Worm (Caenorhabditis elegans) whole organism, L1 larva: ENCODE measurements around the gene pho-10.

Source experiments
- C04F5.9 ChIP-seq: sonication (generic microtip); optimal IDR thresholded peaks from 2 replicates; lab custom pipeline; 2016; ENCODE audit warnings: missing genetic modification characterization, missing compliant biosample characterization
- C16A3.4 ChIP-seq: fragments of 150-350 bp; optimal IDR thresholded peaks from 2 replicates; lab custom pipeline; 2014; ENCODE audit warnings: missing biosample characterization, missing genetic modification characterization
- F16B12.6 ChIP-seq: fragments of 150-350 bp; optimal IDR thresholded peaks from 2 replicates; lab custom pipeline; 2014; ENCODE audit warnings: missing biosample characterization, missing genetic modification characterization
- Y116A8C.19 ChIP-seq: sonication (generic microtip); optimal IDR thresholded peaks from 2 replicates; lab custom pipeline; 2016; ENCODE audit warnings: missing compliant biosample characterization, missing genetic modification characterization, borderline replicate concordance
- ama-1 ChIP-seq: fragments of 150-350 bp; optimal IDR thresholded peaks from 2 replicates; lab custom pipeline; 2014
- ceh-88 ChIP-seq: fragments of 200-800 bp; sonication (Bioruptor generic); IDR thresholded peaks from 2 replicates; pipeline ENCODE4 v1.3.6; 2022; ENCODE audit warnings: missing genetic modification characterization, missing compliant biosample characterization
- ceh-90 ChIP-seq: sonication (generic microtip); optimal IDR thresholded peaks from 2 replicates; lab custom pipeline; 2016; ENCODE audit warnings: missing genetic modification characterization, missing compliant biosample characterization
- dpl-1 ChIP-seq, 3 experiments: fragments of 150-350 bp in 2 of 3; sonication (generic microtip) in 1 of 3; optimal IDR thresholded peaks; 2 replicates each; lab custom pipeline; 2014 to 2017; ENCODE audit warnings: missing biosample characterization in 3 of 3, missing genetic modification characterization in 3 of 3, missing genetic modification reagents in 3 of 3
- dsc-1 ChIP-seq: sonication (generic microtip); optimal IDR thresholded peaks from 2 replicates; lab custom pipeline; 2016; ENCODE audit warnings: mild to moderate bottlenecking, missing genetic modification characterization, missing compliant biosample characterization
- efl-1 ChIP-seq, 4 experiments: fragments of 150-350 bp; optimal IDR thresholded peaks in 3 of 4; peaks in 1 of 4; 1 replicate in 1 of 4; 2 replicates in 3 of 4; lab custom pipeline; 2014; ENCODE audit warnings: missing biosample characterization in 2 of 4, missing genetic modification characterization in 2 of 4, missing genetic modification reagents in 2 of 4
- egl-27 ChIP-seq, 2 experiments: fragments of 150-350 bp in 1 of 2; sonication (generic microtip); optimal IDR thresholded peaks; 3 replicates each; lab custom pipeline; 2017 to 2018; ENCODE audit warnings: missing biosample characterization in 2 of 2, missing genetic modification characterization in 2 of 2, missing genetic modification reagents in 2 of 2
- elt-3 ChIP-seq, 6 experiments: fragments of 150-350 bp in 1 of 6; sonication (generic microtip); optimal IDR thresholded peaks; 2 replicates each; lab custom pipeline; 2017 to 2018; ENCODE audit warnings: missing biosample characterization in 6 of 6, missing genetic modification characterization in 6 of 6, inconsistent platforms in 1 of 6
- ets-5 ChIP-seq: fragments of 200-800 bp; sonication (Bioruptor generic); IDR thresholded peaks from 2 replicates; pipeline ENCODE4 v1.3.6; 2022; ENCODE audit warnings: missing genetic modification characterization, missing compliant biosample characterization
- fkh-10 ChIP-seq: sonication (generic microtip); optimal IDR thresholded peaks from 2 replicates; lab custom pipeline; 2017; ENCODE audit warnings: missing biosample characterization, missing genetic modification reagents, missing genetic modification characterization
- fkh-4 ChIP-seq: sonication (generic microtip); optimal IDR thresholded peaks from 2 replicates; lab custom pipeline; 2016; ENCODE audit warnings: missing compliant biosample characterization, missing genetic modification characterization, borderline replicate concordance
- fos-1 ChIP-seq: fragments of 150-350 bp; optimal IDR thresholded peaks from 2 replicates; lab custom pipeline; 2014; ENCODE audit warnings: missing biosample characterization, missing genetic modification characterization
- grh-1 ChIP-seq: fragments of 200-800 bp; sonication (Bioruptor generic); IDR thresholded peaks from 2 replicates; pipeline ENCODE4 v1.3.6; 2022; ENCODE audit warnings: missing genetic modification reagents, missing genetic modification characterization, missing compliant biosample characterization
- hlh-4 ChIP-seq: sonication (generic microtip); optimal IDR thresholded peaks from 2 replicates; lab custom pipeline; 2016; ENCODE audit warnings: mild to moderate bottlenecking, missing genetic modification characterization, missing compliant biosample characterization
- hpl-2 ChIP-seq: fragments of 150-350 bp; optimal IDR thresholded peaks from 2 replicates; lab custom pipeline; 2014; ENCODE audit warnings: missing biosample characterization, missing genetic modification reagents, missing genetic modification characterization
- irx-1 ChIP-seq: sonication (generic microtip); optimal IDR thresholded peaks from 2 replicates; lab custom pipeline; 2016; ENCODE audit warnings: missing genetic modification characterization, missing compliant biosample characterization
- lin-13 ChIP-seq: fragments of 150-350 bp; optimal IDR thresholded peaks from 2 replicates; lab custom pipeline; 2014; ENCODE audit warnings: missing biosample characterization, missing genetic modification reagents, missing genetic modification characterization
- lin-14 ChIP-seq: fragments of 200-800 bp; sonication (Bioruptor generic); optimal IDR thresholded peaks from 2 replicates; lab custom pipeline; 2018; ENCODE audit warnings: mild to moderate bottlenecking, missing genetic modification characterization, moderate library complexity, missing compliant biosample characterization
- lin-35 ChIP-seq, 2 experiments: fragments of 150-350 bp; optimal IDR thresholded peaks; 2 replicates each; lab custom pipeline; 2014; ENCODE audit warnings: missing biosample characterization in 2 of 2, missing genetic modification characterization in 2 of 2, missing genetic modification reagents in 2 of 2
- lin-39 ChIP-seq: fragments of 150-350 bp; optimal IDR thresholded peaks from 2 replicates; lab custom pipeline; 2014; ENCODE audit warnings: missing biosample characterization, missing genetic modification reagents, missing genetic modification characterization
- lsy-2 ChIP-seq, 2 experiments: fragments of 150-350 bp; optimal IDR thresholded peaks; 2 replicates each; lab custom pipeline; 2014; ENCODE audit warnings: missing biosample characterization in 2 of 2, missing genetic modification characterization in 2 of 2
- mef-2 ChIP-seq: fragments of 150-350 bp; optimal IDR thresholded peaks from 2 replicates; lab custom pipeline; 2014; ENCODE audit warnings: missing biosample characterization, missing genetic modification characterization
- nhr-11 ChIP-seq: fragments of 150-350 bp; optimal IDR thresholded peaks from 2 replicates; lab custom pipeline; 2014; ENCODE audit warnings: missing biosample characterization, missing genetic modification characterization
- nhr-237 ChIP-seq: fragments of 150-350 bp; optimal IDR thresholded peaks from 2 replicates; lab custom pipeline; 2014; ENCODE audit warnings: missing biosample characterization, missing genetic modification characterization
- nhr-28 ChIP-seq: fragments of 150-350 bp; optimal IDR thresholded peaks from 2 replicates; lab custom pipeline; 2014; ENCODE audit warnings: missing biosample characterization, missing genetic modification characterization
- nhr-47 ChIP-seq: sonication (generic microtip); optimal IDR thresholded peaks from 2 replicates; lab custom pipeline; 2016; ENCODE audit warnings: mild to moderate bottlenecking, missing genetic modification characterization, moderate library complexity, missing compliant biosample characterization
- nhr-76 ChIP-seq: sonication (generic microtip); optimal IDR thresholded peaks from 2 replicates; lab custom pipeline; 2017; ENCODE audit warnings: missing biosample characterization, missing genetic modification characterization
- nhr-84 ChIP-seq: sonication (generic microtip); optimal IDR thresholded peaks from 2 replicates; lab custom pipeline; 2017; ENCODE audit warnings: missing biosample characterization, missing genetic modification characterization
- nhr-85 ChIP-seq: sonication (generic microtip); peaks from one replicate; lab custom pipeline; 2016; ENCODE audit warnings: missing genetic modification characterization, inconsistent platforms, missing compliant biosample characterization
- nhr-90 ChIP-seq: sonication (generic microtip); optimal IDR thresholded peaks from 2 replicates; lab custom pipeline; 2016; ENCODE audit warnings: mild to moderate bottlenecking, missing genetic modification characterization, missing compliant biosample characterization; ENCODE audit not compliant: poor library complexity
- pag-3 ChIP-seq: sonication (generic microtip); optimal IDR thresholded peaks from 2 replicates; lab custom pipeline; 2017; ENCODE audit warnings: missing genetic modification characterization, mild to moderate bottlenecking, missing compliant biosample characterization, antibody characterized with exemption, borderline replicate concordance; ENCODE audit not compliant: insufficient read depth
- pax-3 ChIP-seq: fragments of 200-800 bp; sonication (Bioruptor generic); optimal IDR thresholded peaks from 2 replicates; lab custom pipeline; 2018; ENCODE audit warnings: mild to moderate bottlenecking, missing genetic modification characterization, moderate library complexity, missing compliant biosample characterization
- pqm-1 ChIP-seq: sonication (generic microtip); optimal IDR thresholded peaks from 3 replicates; lab custom pipeline; 2017; ENCODE audit warnings: missing biosample characterization, missing genetic modification characterization
- rnt-1 ChIP-seq: sonication (generic microtip); optimal IDR thresholded peaks from 2 replicates; lab custom pipeline; 2016; ENCODE audit warnings: mild to moderate bottlenecking, missing genetic modification characterization, moderate library complexity, missing compliant biosample characterization
- skn-1 ChIP-seq: fragments of 150-350 bp; optimal IDR thresholded peaks from 2 replicates; lab custom pipeline; 2014; ENCODE audit warnings: missing biosample characterization, missing genetic modification characterization
- snpc-4 ChIP-seq: fragments of 150-350 bp; optimal IDR thresholded peaks from 2 replicates; lab custom pipeline; 2014; ENCODE audit warnings: missing biosample characterization, missing genetic modification characterization
- snu-23 ChIP-seq: sonication (generic microtip); optimal IDR thresholded peaks from 2 replicates; lab custom pipeline; 2016; ENCODE audit warnings: missing genetic modification characterization, missing compliant biosample characterization
- sox-4 ChIP-seq: sonication (generic microtip); optimal IDR thresholded peaks from 2 replicates; lab custom pipeline; 2016; ENCODE audit warnings: missing genetic modification characterization, missing compliant biosample characterization
- swsn-7 ChIP-seq: sonication (generic microtip); optimal IDR thresholded peaks from 2 replicates; lab custom pipeline; 2016; ENCODE audit warnings: missing genetic modification characterization, missing compliant biosample characterization
- tlp-1 ChIP-seq: fragments of 150-350 bp; optimal IDR thresholded peaks from 2 replicates; lab custom pipeline; 2014; ENCODE audit warnings: missing biosample characterization, missing genetic modification characterization
- unc-130 ChIP-seq: fragments of 150-350 bp; optimal IDR thresholded peaks from 2 replicates; lab custom pipeline; 2017; ENCODE audit warnings: missing biosample characterization, missing genetic modification characterization, inconsistent platforms
- unc-30 ChIP-seq: sonication (generic microtip); optimal IDR thresholded peaks from 2 replicates; lab custom pipeline; 2017; ENCODE audit warnings: missing biosample characterization, missing genetic modification characterization
- unc-86 ChIP-seq: sonication (generic microtip); optimal IDR thresholded peaks from 2 replicates; lab custom pipeline; 2016; ENCODE audit warnings: missing genetic modification characterization, missing compliant biosample characterization
- unc-98 ChIP-seq: fragments of 200-800 bp; sonication (Bioruptor generic); IDR thresholded peaks from 2 replicates; pipeline ENCODE4 v1.3.6; 2022; ENCODE audit warnings: missing genetic modification characterization, missing compliant biosample characterization
- zag-1 ChIP-seq: fragments of 150-350 bp; optimal IDR thresholded peaks from 2 replicates; lab custom pipeline; 2014; ENCODE audit warnings: missing biosample characterization, missing genetic modification characterization
- ztf-4 ChIP-seq: fragments of 150-350 bp; optimal IDR thresholded peaks from 2 replicates; lab custom pipeline; 2014; ENCODE audit warnings: missing biosample characterization, missing genetic modification characterization

pho-10 gene

DNA sequence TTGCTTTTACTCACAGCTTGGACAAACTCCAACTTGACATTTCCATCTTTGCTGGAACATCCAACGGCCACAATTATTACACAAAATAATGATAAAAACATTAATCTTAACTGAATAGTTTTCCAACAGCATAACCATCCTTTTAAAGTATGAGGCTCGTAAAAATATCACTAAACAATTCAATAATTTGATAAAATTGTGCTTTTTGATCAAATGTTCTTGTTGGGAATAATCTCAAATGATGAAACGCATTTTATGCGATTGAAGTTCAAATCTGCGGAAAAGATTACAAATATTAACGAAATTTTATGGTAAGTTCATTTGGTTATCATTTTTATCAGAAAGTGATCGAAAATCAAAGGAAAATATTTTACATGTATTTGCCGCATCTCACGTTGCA, at the start of gene pho-10:
Gene pho-10, minus strand, starts transcription at position 101 of the 400 bp plus-strand sequence.
- TF ChIP-seq lin-39 (tag; lab: Kevin White, UChicago), result no peak
- TF ChIP-seq nhr-28 (tag; lab: Kevin White, UChicago), result no peak
- TF ChIP-seq dpl-1 (GFP tag; optimal IDR thresholded peaks at IDR 0.05; lab: Kevin White, UChicago), result no peak
- no peak for TF ChIP-seq hpl-2 (GFP tag; lab: Kevin White, UChicago)
- TF ChIP-seq C04F5.9 (tag; lab: Kevin White, UChicago), result no peak
- no peak for TF ChIP-seq Y116A8C.19
- no peak for TF ChIP-seq unc-86 (tag; lab: Kevin White, UChicago)

DNA sequence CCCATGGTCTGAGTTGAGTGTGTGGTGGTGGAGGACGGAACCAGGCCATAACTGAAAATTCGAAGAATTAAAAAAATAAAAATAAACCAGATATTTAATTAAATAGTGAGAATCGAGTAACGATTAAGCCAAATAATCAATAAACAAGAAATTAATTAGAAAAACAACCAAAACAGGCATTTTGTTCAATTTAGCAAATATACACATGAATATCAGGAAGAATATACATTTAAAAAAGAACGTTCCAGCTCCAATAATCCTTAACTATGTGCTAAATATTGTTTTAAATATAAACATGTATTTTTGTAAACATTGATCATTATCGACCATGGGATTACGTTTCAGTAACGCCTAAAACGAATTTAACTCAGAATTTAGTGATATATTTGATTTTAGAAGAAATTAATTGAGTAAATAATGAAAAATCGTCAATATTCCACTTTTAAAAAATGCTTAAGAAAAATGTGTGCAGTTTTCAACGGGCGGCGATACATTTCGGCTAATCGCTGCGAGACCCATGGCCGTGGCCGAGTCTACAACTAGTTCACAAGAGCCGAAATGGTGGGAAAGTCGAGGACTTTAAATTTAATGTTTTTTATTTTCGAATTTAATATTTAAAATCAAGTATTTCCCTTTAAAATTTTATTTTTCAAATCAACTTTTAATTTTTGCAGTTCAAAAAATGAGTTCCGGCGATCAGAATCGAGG, 47.8 kb upstream of the pho-10 start, which contains the start of the genes R53.4 and psf-1:
Gene R53.4, minus strand, starts transcription at position 51 of the 708 bp plus-strand sequence.
Gene psf-1, plus strand, starts transcription at position 675 of the 708 bp plus-strand sequence.
- TF ChIP-seq elt-3 (tag; optimal IDR thresholded peaks at IDR 0.05; lab: Kevin White, UChicago) (peak in 1 of 6 experiments; percentile 72), egl-27 (tag; optimal IDR thresholded peaks at IDR 0.05; lab: Kevin White, UChicago) (no peak), lin-13 (GFP tag; lab: Kevin White, UChicago) (peak; percentile 53), ztf-4 (no peak), fkh-4 (no peak), nhr-237 (no peak), snu-23 (GFP tag; lab: Kevin White, UChicago) (peak; percentile 75), tlp-1 (no peak), nhr-84 (tag; lab: Kevin White, UChicago) (no peak), nhr-90 (peak; percentile 46), nhr-47 (peak; percentile 69), unc-30 (tag; lab: Kevin White, UChicago) (no peak), lin-35 (GFP tag; optimal IDR thresholded peaks at IDR 0.05; lab: Kevin White, UChicago) (peak; percentile 87 to 92), C16A3.4 (tag; lab: Kevin White, UChicago) (peak; percentile 61), fkh-10 (GFP tag; lab: Kevin White, UChicago) (no peak), ets-5 (GFP tag; lab: Robert Waterston, UW) (no peak), unc-86 (tag; lab: Kevin White, UChicago) (peak; percentile 30), ceh-88 (GFP tag; lab: Robert Waterston, UW) (no peak), unc-130 (tag; lab: Kevin White, UChicago) (peak; percentile 32), swsn-7 (tag; lab: Kevin White, UChicago) (peak; percentile 58), hlh-4 (tag; lab: Kevin White, UChicago) (no peak), rnt-1 (tag; lab: Kevin White, UChicago) (peak; percentile 91), dpl-1 (GFP tag; optimal IDR thresholded peaks at IDR 0.05; lab: Kevin White, UChicago) (peak; percentile 79 to 91 (median 83)), lin-14 (GFP tag; lab: Kevin White, UChicago) (peak; percentile 75), sox-4 (tag; lab: Kevin White, UChicago) (no peak), hpl-2 (GFP tag; lab: Kevin White, UChicago) (no peak), F16B12.6 (tag; lab: Kevin White, UChicago) (peak; percentile 55), grh-1 (peak; percentile 41; the same call in 1 of the 2 replicates), zag-1 (no peak), irx-1 (tag; lab: Kevin White, UChicago) (peak; percentile 53), ama-1 (lab: Kevin White, UChicago) (no peak), fos-1 (tag; lab: Kevin White, UChicago) (no peak), dsc-1 (tag; lab: Kevin White, UChicago) (peak; percentile 19), lin-39 (tag; lab: Kevin White, UChicago) (no peak), pax-3 (peak; percentile 33), lsy-2 (tag; optimal IDR thresholded peaks at IDR 0.05; lab: Kevin White, UChicago) (peak; percentile 80 to 88), efl-1 (optimal IDR thresholded peaks at IDR 0.05; lab: Kevin White, UChicago) (peak; percentile 66 to 86), efl-1 (GFP tag; optimal IDR thresholded peaks at IDR 0.05 in 1 of 2; lab: Kevin White, UChicago) (peak; percentile 87 to 97), nhr-76 (tag; lab: Kevin White, UChicago) (no peak), ceh-90 (peak; percentile 63), nhr-85 (tag; lab: Kevin White, UChicago) (peak; percentile 62), snpc-4 (tag; lab: Kevin White, UChicago) (peak; percentile 23), pqm-1 (tag; lab: Kevin White, UChicago) (no peak), nhr-11 (tag; lab: Kevin White, UChicago) (no peak), mef-2 (no peak), skn-1 (tag; lab: Kevin White, UChicago) (peak; percentile 83), pag-3 (tag; lab: Kevin White, UChicago) (no peak), unc-98 (GFP tag; lab: Robert Waterston, UW) (no peak)
